Worm (Caenorhabditis elegans): Measurements from ENCODE around the gene set-26.

DNA sequence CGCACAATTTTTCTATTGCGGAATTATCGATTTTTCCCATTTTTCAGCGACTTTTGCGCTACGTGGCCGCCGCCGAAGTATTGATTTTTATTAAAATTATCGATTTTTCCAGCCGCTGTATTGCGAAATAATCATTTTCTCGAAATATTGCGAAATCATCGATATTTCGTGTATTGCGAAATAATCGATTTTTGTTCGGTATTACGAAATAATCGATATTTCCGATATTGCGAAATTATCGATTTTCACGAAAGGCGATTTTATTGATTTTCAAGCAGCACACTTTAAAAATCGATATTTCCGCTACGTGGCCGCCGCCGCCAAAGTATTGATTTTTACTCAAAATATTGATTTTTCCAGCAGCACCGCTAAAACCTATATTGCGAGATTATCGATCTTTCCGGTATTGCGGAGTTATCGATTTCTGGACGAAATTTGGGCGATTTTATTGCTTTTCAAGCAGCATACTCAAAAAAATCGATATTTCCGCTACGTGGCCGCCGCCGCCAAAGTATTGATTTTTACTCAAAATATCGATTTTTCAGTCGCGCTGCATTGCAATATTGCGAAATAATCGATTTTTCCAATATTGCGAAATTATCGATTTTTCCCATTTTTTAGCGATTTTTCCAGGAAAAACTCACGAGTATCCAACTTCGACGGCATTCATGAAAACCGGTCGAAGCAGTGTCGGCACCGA lies 10.0 kb downstream of the set-26 start:
- TF ChIP-seq pha-4 (tag; optimal IDR thresholded peaks at IDR 0.05) (no peak), ccch-3 (GFP tag; optimal IDR thresholded peaks at IDR 0.05) (no peak)
